Worm (Caenorhabditis elegans): ENCODE measurements around the gene ZC84.1.

ce11 chrIII:9231173-9231572 lies 25.1 kb upstream of the ZC84.1 start, which contains the start of gene T23G5.3:
- TF ChIP-seq elt-3 (tag; optimal IDR thresholded peaks at IDR 0.05) (no peak), snpc-4 (tag; optimal IDR thresholded peaks at IDR 0.05) (no peak)
